Worm (Caenorhabditis elegans) whole organism, early embryonic: ENCODE data around the gene rps-29.

Experiments used
- ama-1 ChIP-seq: fragments of 150-350 bp; optimal IDR thresholded peaks from 2 replicates; lab custom pipeline; 2014
- ceh-13 ChIP-seq: fragments of 200-800 bp; sonication (Bioruptor generic); optimal IDR thresholded peaks from 2 replicates; lab custom pipeline; 2018; ENCODE audit warnings: mild to moderate bottlenecking, missing genetic modification characterization, missing compliant biosample characterization
- flt-1 ChIP-seq: fragments of 200-800 bp; sonication (Bioruptor generic); IDR thresholded peaks from 2 replicates; pipeline ENCODE4 v1.3.6; 2022; ENCODE audit warnings: missing genetic modification characterization, missing compliant biosample characterization
- hmg-4 ChIP-seq: fragments of 200-800 bp; sonication (Bioruptor generic); optimal IDR thresholded peaks from 2 replicates; lab custom pipeline; 2018; ENCODE audit warnings: mild to moderate bottlenecking, missing genetic modification characterization, missing compliant biosample characterization
- pes-1 ChIP-seq: fragments of 200-800 bp; sonication (Bioruptor generic); IDR thresholded peaks from 2 replicates; pipeline ENCODE4 v1.3.6; 2022; ENCODE audit warnings: missing genetic modification reagents, missing genetic modification characterization, missing compliant biosample characterization
- tbx-37 ChIP-seq: fragments of 200-800 bp; sonication (Bioruptor generic); conservative IDR thresholded peaks from 2 replicates; pipeline ENCODE4 v1.3.6; 2022; ENCODE audit warnings: missing genetic modification reagents, missing genetic modification characterization, missing compliant biosample characterization
- tra-4 ChIP-seq: sonication (generic microtip); optimal IDR thresholded peaks from 2 replicates; lab custom pipeline; 2017; ENCODE audit warnings: missing genetic modification characterization, missing compliant biosample characterization

DNA sequence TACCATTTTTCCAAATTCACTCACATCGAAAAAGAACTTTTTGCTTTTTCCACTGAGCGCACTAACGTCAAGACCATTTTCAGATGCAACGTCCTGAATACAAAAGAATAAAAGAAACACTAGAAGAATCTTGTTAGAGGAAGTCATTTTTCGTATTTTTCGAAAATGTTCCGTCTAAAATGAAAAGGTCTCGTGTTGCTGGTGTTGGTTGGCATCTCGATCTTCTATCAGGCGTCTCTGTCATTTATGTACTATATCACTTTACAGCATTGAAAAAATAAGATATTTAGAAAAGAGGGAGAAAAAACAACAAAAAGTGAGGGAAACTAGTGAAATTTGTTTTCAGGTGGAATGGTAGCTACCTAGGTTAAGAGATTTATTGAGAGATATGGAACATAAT lies 47.1 kb downstream of the rps-29 start, which contains the start of gene K02F3.9:
- TF ChIP-seq ama-1, result no peak
- TF ChIP-seq ceh-13 (GFP tag; lab: Kevin White, UChicago), result no peak
- TF ChIP-seq tbx-37 (GFP tag; lab: Robert Waterston, UW), result no peak
- TF ChIP-seq hmg-4 (GFP tag; lab: Kevin White, UChicago), result no peak
- TF ChIP-seq pes-1, result no peak
- TF ChIP-seq tra-4, result no peak
- no peak for TF ChIP-seq flt-1 (GFP tag; lab: Robert Waterston, UW)
